Worm (Caenorhabditis elegans) whole organism, mixed stage, embryonic: ENCODE data around the gene C16D9.6.

Experiments used
- M03D4.4 ChIP-seq: sonication (generic microtip); optimal IDR thresholded peaks from 2 replicates; lab custom pipeline; 2017; ENCODE audit warnings: mild to moderate bottlenecking, missing genetic modification characterization, missing compliant biosample characterization
- bed-3 ChIP-seq: fragments of 200-800 bp; sonication (Bioruptor generic); optimal IDR thresholded peaks from 3 replicates; lab custom pipeline; 2018; ENCODE audit warnings: mild to moderate bottlenecking, missing genetic modification characterization, moderate library complexity, missing compliant biosample characterization
- blmp-1 ChIP-seq: fragments of 150-350 bp; optimal IDR thresholded peaks from 2 replicates; lab custom pipeline; 2014; ENCODE audit warnings: missing biosample characterization, missing genetic modification characterization
- ceh-43 ChIP-seq: fragments of 200-800 bp; sonication (Bioruptor generic); optimal IDR thresholded peaks from 2 replicates; lab custom pipeline; 2018; ENCODE audit warnings: mild to moderate bottlenecking, missing genetic modification characterization, moderate library complexity, missing compliant biosample characterization
- ceh-83 ChIP-seq: fragments of 200-800 bp; sonication (Bioruptor generic); optimal IDR thresholded peaks from 2 replicates; lab custom pipeline; 2018; ENCODE audit warnings: mild to moderate bottlenecking, missing genetic modification characterization, missing compliant biosample characterization
- ces-1 ChIP-seq: fragments of 150-350 bp; optimal IDR thresholded peaks from 2 replicates; lab custom pipeline; 2014; ENCODE audit warnings: missing biosample characterization, missing genetic modification reagents, missing genetic modification characterization
- cnd-1 ChIP-seq: fragments of 200-800 bp; sonication (Bioruptor generic); optimal IDR thresholded peaks from 2 replicates; lab custom pipeline; 2018; ENCODE audit warnings: mild to moderate bottlenecking, missing genetic modification characterization, missing compliant biosample characterization
- elt-1 ChIP-seq: sonication (generic microtip); optimal IDR thresholded peaks from 2 replicates; lab custom pipeline; 2017; ENCODE audit warnings: missing genetic modification characterization, mild to moderate bottlenecking, missing compliant biosample characterization, antibody characterized with exemption, moderate library complexity, borderline replicate concordance; ENCODE audit not compliant: insufficient read depth
- elt-3 ChIP-seq: fragments of 150-350 bp; optimal IDR thresholded peaks from 2 replicates; lab custom pipeline; 2014; ENCODE audit warnings: missing biosample characterization, missing genetic modification characterization
- flh-1 ChIP-seq: fragments of 200-800 bp; sonication (Bioruptor generic); optimal IDR thresholded peaks from 2 replicates; lab custom pipeline; 2018; ENCODE audit warnings: mild to moderate bottlenecking, missing genetic modification characterization, moderate library complexity, missing compliant biosample characterization
- ham-2 ChIP-seq: fragments of 200-800 bp; sonication (Bioruptor generic); optimal IDR thresholded peaks from 2 replicates; lab custom pipeline; 2018; ENCODE audit warnings: mild to moderate bottlenecking, missing genetic modification characterization, missing compliant biosample characterization
- hlh-1 ChIP-seq: fragments of 150-350 bp; optimal IDR thresholded peaks from 2 replicates; lab custom pipeline; 2014; ENCODE audit warnings: missing biosample characterization, missing genetic modification reagents, missing genetic modification characterization
- lin-13 ChIP-seq: fragments of 150-350 bp; optimal IDR thresholded peaks from 2 replicates; lab custom pipeline; 2014; ENCODE audit warnings: missing biosample characterization, missing genetic modification characterization
- mab-5 ChIP-seq: fragments of 150-350 bp; optimal IDR thresholded peaks from 2 replicates; lab custom pipeline; 2014; ENCODE audit warnings: missing biosample characterization, missing genetic modification characterization
- mep-1 ChIP-seq: fragments of 150-350 bp; optimal IDR thresholded peaks from 2 replicates; lab custom pipeline; 2017; ENCODE audit warnings: missing biosample characterization, missing genetic modification reagents, missing genetic modification characterization, inconsistent platforms
- mls-2 ChIP-seq: sonication (generic microtip); optimal IDR thresholded peaks from 2 replicates; lab custom pipeline; 2016; ENCODE audit warnings: mild to moderate bottlenecking, missing genetic modification characterization, moderate library complexity, missing compliant biosample characterization
- nhr-12 ChIP-seq: fragments of 150-350 bp; optimal IDR thresholded peaks from 2 replicates; lab custom pipeline; 2014; ENCODE audit warnings: missing biosample characterization, missing genetic modification characterization
- nhr-2 ChIP-seq: fragments of 150-350 bp; optimal IDR thresholded peaks from 2 replicates; lab custom pipeline; 2014; ENCODE audit warnings: missing biosample characterization, missing genetic modification characterization
- nhr-237 ChIP-seq: fragments of 150-350 bp; optimal IDR thresholded peaks from 2 replicates; lab custom pipeline; 2014; ENCODE audit warnings: missing biosample characterization, missing genetic modification characterization
- nhr-28 ChIP-seq: fragments of 150-350 bp; optimal IDR thresholded peaks from 2 replicates; lab custom pipeline; 2014; ENCODE audit warnings: missing biosample characterization, missing genetic modification characterization
- nhr-76 ChIP-seq: sonication (generic microtip); optimal IDR thresholded peaks from 2 replicates; lab custom pipeline; 2017; ENCODE audit warnings: missing biosample characterization, missing genetic modification characterization
- pha-4 ChIP-seq: fragments of 150-350 bp; optimal IDR thresholded peaks from 2 replicates; lab custom pipeline; 2018; ENCODE audit warnings: missing biosample characterization, missing genetic modification reagents, missing genetic modification characterization
- sem-2 ChIP-seq: fragments of 200-800 bp; sonication (Bioruptor generic); optimal IDR thresholded peaks from 2 replicates; lab custom pipeline; 2018; ENCODE audit warnings: mild to moderate bottlenecking, missing genetic modification characterization, missing compliant biosample characterization
- snpc-4 ChIP-seq: fragments of 150-350 bp; optimal IDR thresholded peaks from 2 replicates; lab custom pipeline; 2014; ENCODE audit warnings: missing biosample characterization, missing genetic modification characterization
- unc-120 ChIP-seq: sonication (generic microtip); optimal IDR thresholded peaks from 2 replicates; lab custom pipeline; 2017; ENCODE audit warnings: missing genetic modification characterization, missing compliant biosample characterization; ENCODE audit not compliant: poor library complexity, severe bottlenecking
- unc-39 ChIP-seq: fragments of 150-350 bp; optimal IDR thresholded peaks from 2 replicates; lab custom pipeline; 2014; ENCODE audit warnings: missing biosample characterization, missing genetic modification characterization
- zip-8 ChIP-seq: fragments of 150-350 bp; optimal IDR thresholded peaks from 2 replicates; lab custom pipeline; 2014; ENCODE audit warnings: missing biosample characterization, missing genetic modification characterization
- ztf-11 ChIP-seq: fragments of 150-350 bp; optimal IDR thresholded peaks from 2 replicates; lab custom pipeline; 2014; ENCODE audit warnings: missing biosample characterization, missing genetic modification characterization

C16D9.6 gene

DNA sequence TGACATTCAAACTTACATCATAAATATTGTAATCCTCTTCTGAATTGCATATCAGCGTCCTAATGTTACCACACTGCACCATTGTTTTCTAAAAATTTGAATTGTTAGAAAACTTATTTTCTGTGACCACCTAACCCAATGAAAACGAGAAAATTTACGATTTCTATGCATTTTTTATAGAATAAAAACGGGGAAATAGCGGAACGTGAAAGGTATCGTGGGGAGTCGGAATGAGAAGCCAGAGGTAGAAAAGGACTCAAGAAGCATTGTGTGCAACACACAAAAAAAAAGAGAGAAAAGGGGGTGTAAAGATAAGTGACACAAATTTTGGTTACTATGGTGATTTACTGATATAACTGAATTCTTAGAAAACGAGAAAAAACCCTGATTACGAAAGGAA, at the start of gene C16D9.6:
TSS of gene C16D9.6 (minus strand) at position 101 of the 400 bp plus-strand sequence.
- TF ChIP-seq mab-5, result no peak
- no peak for TF ChIP-seq ceh-83 (GFP tag; lab: Kevin White, UChicago)
- no peak for TF ChIP-seq mls-2 (tag; lab: Kevin White, UChicago)
- no peak for TF ChIP-seq ces-1 (GFP tag; lab: Kevin White, UChicago)
- TF ChIP-seq zip-8 (tag; lab: Kevin White, UChicago), result no peak
- no peak for TF ChIP-seq elt-3 (tag; lab: Kevin White, UChicago)
- TF ChIP-seq ceh-43 (GFP tag; lab: Kevin White, UChicago), result no peak
- TF ChIP-seq pha-4 (tag; lab: Kevin White, UChicago), result no peak
- no peak for TF ChIP-seq blmp-1 (tag; lab: Kevin White, UChicago)
- TF ChIP-seq nhr-237 (tag; lab: Kevin White, UChicago), result no peak
- no peak for TF ChIP-seq unc-120
- TF ChIP-seq nhr-76 (tag; lab: Kevin White, UChicago), result no peak
- no peak for TF ChIP-seq elt-1 (tag; lab: Kevin White, UChicago)
- TF ChIP-seq ham-2, result no peak

DNA sequence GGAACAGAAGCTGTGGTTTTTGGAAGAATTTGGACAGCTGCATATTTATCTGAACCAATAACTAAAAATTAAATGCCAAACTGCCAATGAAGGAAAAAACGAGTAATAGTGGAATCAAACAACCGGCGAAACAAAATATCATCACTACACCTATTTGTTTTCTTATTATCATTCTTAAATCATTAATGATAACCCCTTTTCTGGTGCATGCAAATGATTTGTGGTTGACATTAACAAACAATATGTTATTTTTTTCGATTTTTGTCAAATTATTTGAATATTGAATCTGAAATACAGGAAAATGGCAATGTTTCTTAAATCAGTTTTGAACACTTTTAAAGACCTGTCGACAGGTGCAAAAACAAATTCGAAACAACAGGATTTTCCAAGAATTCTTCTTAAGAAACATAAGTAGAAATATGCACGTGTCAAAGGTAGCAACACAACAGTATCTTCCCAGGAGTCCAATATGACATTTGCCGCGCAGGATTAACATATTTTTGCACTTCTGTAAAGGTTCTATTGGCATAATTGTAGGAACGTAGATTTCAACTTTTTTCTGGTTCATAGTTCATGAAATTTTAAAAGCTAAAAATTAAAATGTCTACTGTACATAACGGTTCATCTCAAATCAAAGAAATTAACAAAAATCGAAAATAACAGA, 49.2 kb upstream of the C16D9.6 start, which contains the start of gene W02D7.5:
TSS of gene W02D7.5 (minus strand) at position 51 of the 664 bp plus-strand sequence.
- TF ChIP-seq ham-2 (no peak), M03D4.4 (tag; lab: Kevin White, UChicago) (no peak), sem-2 (GFP tag; lab: Kevin White, UChicago) (no peak), pha-4 (tag; lab: Kevin White, UChicago) (no peak), nhr-237 (tag; lab: Kevin White, UChicago) (no peak), hlh-1 (tag; lab: Kevin White, UChicago) (no peak), elt-1 (tag; lab: Kevin White, UChicago) (no peak), lin-13 (tag; lab: Kevin White, UChicago) (no peak), mab-5 (no peak)

DNA sequence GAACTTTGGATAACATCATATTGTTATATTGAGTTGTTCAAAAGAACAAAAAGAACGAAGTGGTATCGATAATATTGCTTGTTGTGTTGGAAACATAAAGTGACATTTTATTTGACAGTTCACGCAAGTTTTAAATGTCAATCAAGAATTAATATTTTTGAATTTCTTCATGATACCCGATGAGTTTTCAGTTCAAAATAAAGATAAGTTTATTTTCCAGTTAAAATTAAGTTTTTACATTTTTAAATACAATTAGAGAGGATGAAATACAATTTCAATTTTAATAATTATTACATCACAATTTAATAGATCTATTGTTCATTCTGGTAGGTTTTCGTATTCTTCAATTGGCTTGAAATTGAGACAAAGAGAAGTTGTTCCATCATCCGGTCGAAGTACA, 47.4 kb upstream of the C16D9.6 start, which contains the start of gene W02D7.4:
TSS of gene W02D7.4 (minus strand) at position 101 of the 400 bp plus-strand sequence.
- no peak for TF ChIP-seq elt-3 (tag; lab: Kevin White, UChicago)
- TF ChIP-seq ceh-83 (GFP tag; lab: Kevin White, UChicago), result no peak
- TF ChIP-seq ztf-11 (tag; lab: Kevin White, UChicago), result no peak
- TF ChIP-seq nhr-12 (tag; lab: Kevin White, UChicago), result no peak
- no peak for TF ChIP-seq snpc-4 (tag; lab: Kevin White, UChicago)
- TF ChIP-seq zip-8 (tag; lab: Kevin White, UChicago), result no peak
- TF ChIP-seq nhr-237 (tag; lab: Kevin White, UChicago), result no peak
- no peak for TF ChIP-seq bed-3
- TF ChIP-seq nhr-2 (tag; lab: Kevin White, UChicago), result no peak
- no peak for TF ChIP-seq unc-39 (tag; lab: Kevin White, UChicago)
- no peak for TF ChIP-seq sem-2 (GFP tag; lab: Kevin White, UChicago)
- no peak for TF ChIP-seq pha-4 (tag; lab: Kevin White, UChicago)
- no peak for TF ChIP-seq flh-1 (GFP tag; lab: Kevin White, UChicago)
- TF ChIP-seq blmp-1 (tag; lab: Kevin White, UChicago), result no peak
- no peak for TF ChIP-seq mls-2 (tag; lab: Kevin White, UChicago)

DNA sequence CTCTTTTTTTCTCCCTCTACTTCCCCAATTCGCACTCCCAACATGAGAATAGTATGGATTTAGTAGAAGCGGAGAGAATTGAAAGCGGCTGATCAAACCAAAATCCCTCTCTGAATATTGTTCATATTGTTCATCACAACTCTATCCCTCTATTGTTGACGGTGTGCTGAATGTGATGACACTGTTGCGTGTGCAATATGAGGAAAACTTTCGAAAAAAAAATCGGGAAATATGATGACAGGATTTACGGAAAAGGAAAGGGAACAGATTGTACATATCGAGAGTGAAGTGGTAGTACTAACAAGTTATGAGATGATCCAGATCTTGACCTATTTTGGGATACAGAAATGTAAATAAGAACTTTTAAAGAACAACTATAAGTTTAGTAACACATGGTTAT, 45.8 kb upstream of the C16D9.6 start, which contains the start of gene smex-1:
TSS of gene smex-1 (minus strand) at position 101 of the 400 bp plus-strand sequence.
- no peak for TF ChIP-seq unc-39 (tag; lab: Kevin White, UChicago)
- no peak for TF ChIP-seq mep-1 (tag; lab: Kevin White, UChicago)
- TF ChIP-seq sem-2 (GFP tag; lab: Kevin White, UChicago), result no peak

DNA sequence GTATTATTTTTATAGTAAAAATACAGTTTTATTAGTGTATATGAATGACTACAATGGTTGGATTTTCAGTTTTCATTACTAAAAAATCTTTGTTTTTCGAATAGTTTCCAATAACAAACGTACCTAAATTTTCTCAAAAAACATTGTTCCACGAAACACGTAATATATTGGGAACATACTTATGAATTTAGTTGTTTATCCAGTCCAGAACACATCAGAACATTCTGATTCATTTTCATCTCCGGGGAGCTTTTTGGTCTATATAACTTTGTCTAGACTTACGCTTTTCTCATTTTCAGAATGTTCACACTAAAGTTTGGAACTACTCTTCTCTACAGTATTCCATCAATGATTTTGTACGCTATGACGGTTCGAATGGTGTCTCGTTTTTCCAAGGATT, 41.7 kb upstream of the C16D9.6 start, which contains the start of gene srg-33:
TSS of gene srg-33 (plus strand) at position 301 of the 400 bp plus-strand sequence.
- no peak for TF ChIP-seq ztf-11 (tag; lab: Kevin White, UChicago)
- no peak for TF ChIP-seq ceh-83 (GFP tag; lab: Kevin White, UChicago)
- no peak for TF ChIP-seq cnd-1 (tag; lab: Kevin White, UChicago)
- no peak for TF ChIP-seq nhr-28 (tag; lab: Kevin White, UChicago)
- TF ChIP-seq flh-1 (GFP tag; lab: Kevin White, UChicago), result no peak
- TF ChIP-seq snpc-4 (tag; lab: Kevin White, UChicago), result no peak
- TF ChIP-seq M03D4.4 (tag; lab: Kevin White, UChicago), result no peak
- TF ChIP-seq hlh-1 (tag; lab: Kevin White, UChicago), result no peak
- TF ChIP-seq nhr-12 (tag; lab: Kevin White, UChicago), result no peak
